Worm (Caenorhabditis elegans) whole organism, early embryonic: ENCODE results near the gene F49E10.2.

ENCODE experiments used
- B0310.2 ChIP-seq: sonication (generic microtip); optimal IDR thresholded peaks from 2 replicates; lab custom pipeline; 2016; ENCODE audit warnings: mild to moderate bottlenecking, missing genetic modification characterization, missing compliant biosample characterization
- F13C5.2 ChIP-seq: sonication (generic microtip); optimal IDR thresholded peaks from 2 replicates; lab custom pipeline; 2017; ENCODE audit warnings: mild to moderate bottlenecking, missing genetic modification characterization, inconsistent platforms, missing compliant biosample characterization
- ama-1 ChIP-seq: fragments of 150-350 bp; optimal IDR thresholded peaks from 2 replicates; lab custom pipeline; 2014
- ceh-13 ChIP-seq: fragments of 200-800 bp; sonication (Bioruptor generic); optimal IDR thresholded peaks from 2 replicates; lab custom pipeline; 2018; ENCODE audit warnings: mild to moderate bottlenecking, missing genetic modification characterization, missing compliant biosample characterization
- ets-7 ChIP-seq: sonication (generic microtip); optimal IDR thresholded peaks from 2 replicates; lab custom pipeline; 2016; ENCODE audit warnings: missing genotype, missing genetic modification characterization, missing compliant biosample characterization
- flt-1 ChIP-seq: fragments of 200-800 bp; sonication (Bioruptor generic); IDR thresholded peaks from 2 replicates; pipeline ENCODE4 v1.3.6; 2022; ENCODE audit warnings: missing genetic modification characterization, missing compliant biosample characterization
- hmbx-1 ChIP-seq: sonication (generic microtip); optimal IDR thresholded peaks from 2 replicates; lab custom pipeline; 2016; ENCODE audit warnings: mild to moderate bottlenecking, missing genetic modification characterization, missing compliant biosample characterization
- hnd-1 ChIP-seq: sonication (generic microtip); optimal IDR thresholded peaks from 2 replicates; lab custom pipeline; 2016; ENCODE audit warnings: missing genetic modification characterization, missing compliant biosample characterization
- scrt-1 ChIP-seq: fragments of 200-800 bp; sonication (Bioruptor generic); IDR thresholded peaks from 2 replicates; pipeline ENCODE4 v1.3.6; 2022; ENCODE audit warnings: missing genetic modification characterization, missing compliant biosample characterization
- sea-1 ChIP-seq: fragments of 200-800 bp; sonication (Bioruptor generic); conservative IDR thresholded peaks from 2 replicates; pipeline ENCODE4 v1.3.6; 2022; ENCODE audit warnings: missing genetic modification characterization, missing compliant biosample characterization
- tbx-11 ChIP-seq: fragments of 200-800 bp; sonication (Bioruptor generic); IDR thresholded peaks from 2 replicates; pipeline ENCODE4 v1.3.6; 2022; ENCODE audit warnings: missing genetic modification characterization, missing compliant biosample characterization
- tbx-37 ChIP-seq: fragments of 200-800 bp; sonication (Bioruptor generic); conservative IDR thresholded peaks from 2 replicates; pipeline ENCODE4 v1.3.6; 2022; ENCODE audit warnings: missing genetic modification reagents, missing genetic modification characterization, missing compliant biosample characterization
- tra-4 ChIP-seq: sonication (generic microtip); optimal IDR thresholded peaks from 2 replicates; lab custom pipeline; 2017; ENCODE audit warnings: missing genetic modification characterization, missing compliant biosample characterization

DNA sequence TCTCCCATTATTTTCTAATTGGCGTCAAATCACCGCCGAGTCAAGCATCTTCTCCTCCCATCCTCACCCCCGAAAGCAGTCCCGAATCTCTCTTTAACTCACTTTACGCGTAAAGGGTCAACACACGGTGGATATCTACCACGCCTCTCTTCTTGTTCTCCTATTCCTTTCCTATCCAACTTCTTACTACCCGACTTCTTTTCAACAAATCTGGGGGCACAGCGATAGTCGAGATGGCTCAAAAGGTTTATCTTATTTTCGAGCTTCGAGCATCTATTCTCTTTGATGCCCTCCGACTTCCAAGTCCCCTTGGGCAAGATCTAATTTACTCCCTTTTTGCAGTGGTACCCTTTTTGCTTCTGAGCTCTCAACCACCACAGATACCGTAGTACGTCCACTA is 31.0 kb upstream of the F49E10.2 start:
- TF ChIP-seq hmbx-1: no peak
- TF ChIP-seq flt-1 (GFP tag; lab: Robert Waterston, UW): no peak
- no peak for TF ChIP-seq tra-4 (tag; lab: Kevin White, UChicago)
- no peak for TF ChIP-seq scrt-1 (GFP tag; lab: Robert Waterston, UW)
- no peak for TF ChIP-seq tbx-37 (GFP tag; lab: Robert Waterston, UW)
- no peak for TF ChIP-seq hnd-1 (tag; lab: Kevin White, UChicago)
- no peak for TF ChIP-seq ama-1 (lab: Kevin White, UChicago)
- no peak for TF ChIP-seq ets-7 (tag; lab: Kevin White, UChicago)
- TF ChIP-seq sea-1 (GFP tag; lab: Robert Waterston, UW): no peak
- TF ChIP-seq tbx-11 (GFP tag; lab: Robert Waterston, UW): no peak
- TF ChIP-seq B0310.2: no peak
- TF ChIP-seq F13C5.2 (tag; lab: Kevin White, UChicago): no peak
- no peak for TF ChIP-seq ceh-13
